Fruit fly (Drosophila melanogaster): ENCODE measurements around the gene CG5521.

- TF ChIP-seq CG5204 (GFP tag; optimal IDR thresholded peaks at IDR 0.05) (peak; percentile 40), CG11617 (GFP tag; optimal IDR thresholded peaks at IDR 0.05) (no peak), CG14711 (tag; optimal IDR thresholded peaks at IDR 0.05) (no peak), ovo (GFP tag; optimal IDR thresholded peaks at IDR 0.05) (no peak), cic (GFP tag; optimal IDR thresholded peaks at IDR 0.05) (no peak), CG7045 (GFP tag; optimal IDR thresholded peaks at IDR 0.05) (no peak), CG1620 (GFP tag; optimal IDR thresholded peaks at IDR 0.05) (no peak)
These were observed 29.3 kb upstream of the CG5521 start for dm6 chr3R:26937423-26937822.

Data from whole organism, adult.